Worm (Caenorhabditis elegans): Measurements from ENCODE around the gene flad-1.

flad-1 gene

ce11 chrII:9943837-9944236 lies at the start of gene flad-1:
TSS of gene flad-1 (plus strand) at chrII:9944137.
- TF ChIP-seq nhr-237 (tag; optimal IDR thresholded peaks at IDR 0.05) (no peak), nhr-21 (tag; optimal IDR thresholded peaks at IDR 0.05) (no peak), R02D3.7 (tag; optimal IDR thresholded peaks at IDR 0.05) (no peak), Y55F3AM.14 (GFP tag; optimal IDR thresholded peaks at IDR 0.05) (no peak), blmp-1 (tag; optimal IDR thresholded peaks at IDR 0.05; ENCODE audit: insufficient read depth) (no peak), ztf-11 (tag; optimal IDR thresholded peaks at IDR 0.05) (no peak), nhr-23 (tag; optimal IDR thresholded peaks at IDR 0.05) (no peak), dmd-4 (tag; optimal IDR thresholded peaks at IDR 0.05) (no peak), sma-3 (GFP tag; optimal IDR thresholded peaks at IDR 0.05) (no peak), crh-2 (tag; optimal IDR thresholded peaks at IDR 0.05) (no peak)

ce11 chrII:9894435-9894834 lies 49.5 kb upstream of the flad-1 start, which contains the start of gene F26C11.1:
TSS of gene F26C11.1 (plus strand) at chrII:9894735.
- TF ChIP-seq skn-1 (tag; optimal IDR thresholded peaks at IDR 0.05) = no peak
- no peak for TF ChIP-seq ztf-1 (GFP tag; conservative IDR thresholded peaks at IDR 0.05)
- no peak for TF ChIP-seq F13H6.1 (tag; optimal IDR thresholded peaks at IDR 0.05)
- TF ChIP-seq ceh-82 (tag; optimal IDR thresholded peaks at IDR 0.05) = no peak
- TF ChIP-seq sma-3 (GFP tag; optimal IDR thresholded peaks at IDR 0.05) = no peak
- no peak for TF ChIP-seq ztf-11 (tag; optimal IDR thresholded peaks at IDR 0.05)
- TF ChIP-seq unc-39 (tag; optimal IDR thresholded peaks at IDR 0.05) = no peak
- no peak for TF ChIP-seq ZK546.5 (tag; optimal IDR thresholded peaks at IDR 0.05)
- no peak for TF ChIP-seq fos-1 (tag; optimal IDR thresholded peaks at IDR 0.05)
- TF ChIP-seq nhr-21 (tag; optimal IDR thresholded peaks at IDR 0.05) = no peak
- TF ChIP-seq nhr-129 (tag; optimal IDR thresholded peaks at IDR 0.05) = no peak
- no peak for TF ChIP-seq ceh-16 (tag; optimal IDR thresholded peaks at IDR 0.05)

ce11 chrII:9895173-9895572 lies 48.8 kb upstream of the flad-1 start:
- TF ChIP-seq fos-1 (tag; optimal IDR thresholded peaks at IDR 0.05) = no peak
- no peak for TF ChIP-seq elt-1 (tag; optimal IDR thresholded peaks at IDR 0.05)
- TF ChIP-seq nhr-10 (tag; optimal IDR thresholded peaks at IDR 0.05) = no peak
- TF ChIP-seq mab-5 (tag; optimal IDR thresholded peaks at IDR 0.05) = no peak
- no peak for TF ChIP-seq dmd-4 (tag; optimal IDR thresholded peaks at IDR 0.05)
- TF ChIP-seq unc-55 (GFP tag; optimal IDR thresholded peaks at IDR 0.05) = no peak
- TF ChIP-seq sem-4 (tag; optimal IDR thresholded peaks at IDR 0.05) = no peak
- no peak for TF ChIP-seq lin-11 (tag; optimal IDR thresholded peaks at IDR 0.05)
- no peak for TF ChIP-seq ztf-11 (tag; optimal IDR thresholded peaks at IDR 0.05)
- TF ChIP-seq unc-62 (GFP tag; optimal IDR thresholded peaks at IDR 0.05) = no peak
- no peak for TF ChIP-seq R02D3.7 (tag; optimal IDR thresholded peaks at IDR 0.05)
- TF ChIP-seq ama-1 (optimal IDR thresholded peaks at IDR 0.05) = no peak
- TF ChIP-seq nhr-6 (tag; optimal IDR thresholded peaks at IDR 0.05) = no peak
- no peak for TF ChIP-seq mbf-1 (tag; optimal IDR thresholded peaks at IDR 0.05)
- TF ChIP-seq nhr-77 (tag; optimal IDR thresholded peaks at IDR 0.05) = no peak

ce11 chrII:9898744-9899143 lies 45.2 kb upstream of the flad-1 start:
- no peak for TF ChIP-seq elt-1 (tag; optimal IDR thresholded peaks at IDR 0.05)
- TF ChIP-seq ztf-11 (tag; optimal IDR thresholded peaks at IDR 0.05) = no peak
- no peak for TF ChIP-seq unc-62 (GFP tag; optimal IDR thresholded peaks at IDR 0.05)
- no peak for TF ChIP-seq ztf-4 (tag; optimal IDR thresholded peaks at IDR 0.05)
- TF ChIP-seq sem-4 (tag; optimal IDR thresholded peaks at IDR 0.05) = no peak
- TF ChIP-seq lin-13 (GFP tag; optimal IDR thresholded peaks at IDR 0.05) = no peak

- TF ChIP-seq R02D3.7 (tag; optimal IDR thresholded peaks at IDR 0.05) (no peak), ama-1 (optimal IDR thresholded peaks at IDR 0.05) (no peak), elt-1 (tag; optimal IDR thresholded peaks at IDR 0.05) (no peak), nhr-11 (tag; optimal IDR thresholded peaks at IDR 0.05) (no peak), lsy-2 (tag; optimal IDR thresholded peaks at IDR 0.05) (no peak), mab-5 (tag; optimal IDR thresholded peaks at IDR 0.05) (no peak), nhr-237 (tag; optimal IDR thresholded peaks at IDR 0.05) (no peak)
Observed at ce11 chrII:9900276-9900675, 43.7 kb upstream of the flad-1 start, which contains the start of gene unc-4. TSS of gene unc-4 (minus strand) at chrII:9900376.

- TF ChIP-seq snpc-4 (tag; optimal IDR thresholded peaks at IDR 0.05) (no peak), nhr-77 (tag; optimal IDR thresholded peaks at IDR 0.05) (no peak)
Observed at ce11 chrII:9904459-9904858, 39.5 kb upstream of the flad-1 start.

Measured in whole organism, L2 larva.